Fruit fly (Drosophila melanogaster): Measurements from ENCODE around the gene CG10859.
A peak's percentile ranks its signal among the peaks of the same experiment; 100 is the strongest.

CG10859 gene

DNA sequence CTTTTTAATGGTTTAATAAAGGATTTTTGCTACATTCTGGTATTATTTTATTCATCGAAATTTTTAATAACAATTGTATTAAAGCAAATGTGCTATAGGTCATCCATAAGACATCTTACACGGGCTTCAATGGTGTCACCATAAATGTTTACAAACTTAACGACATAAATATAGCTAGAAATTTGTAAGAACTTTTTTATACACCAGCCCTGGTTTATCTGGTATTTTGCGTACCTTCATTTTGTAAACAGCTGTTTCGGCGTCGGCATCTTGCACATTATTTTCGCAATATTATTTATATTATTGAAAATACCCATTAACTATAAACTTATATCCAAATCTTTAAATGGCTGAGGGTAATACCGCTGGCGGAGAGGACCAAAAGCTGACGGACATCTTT lies 31.1 kb downstream of the CG10859 start, which contains the start of gene Tap42 (continued):
- TF ChIP-seq CG2712 (tag; optimal IDR thresholded peaks at IDR 0.05) = peak; percentile 38
- TF ChIP-seq cg (GFP tag; optimal IDR thresholded peaks at IDR 0.05) = no peak
- no peak for TF ChIP-seq bab2 (GFP tag; optimal IDR thresholded peaks at IDR 0.05)
- TF ChIP-seq CG12155 (GFP tag; optimal IDR thresholded peaks at IDR 0.05) = peak; percentile 22
- no peak for TF ChIP-seq CG8359 (GFP tag; optimal IDR thresholded peaks at IDR 0.05; ENCODE audit: borderline replicate concordance)
- TF ChIP-seq CG7928 (GFP tag; optimal IDR thresholded peaks at IDR 0.05) = peak; percentile 89
- peak; percentile 28 for TF ChIP-seq Xbp1 (GFP tag; optimal IDR thresholded peaks at IDR 0.05)
- TF ChIP-seq GATAe (GFP tag; conservative IDR thresholded peaks at IDR 0.05) = no peak
- no peak for TF ChIP-seq CG12942 (GFP tag; optimal IDR thresholded peaks at IDR 0.05)
- TF ChIP-seq CG3281 (GFP tag; optimal IDR thresholded peaks at IDR 0.05) = peak; percentile 46
- no peak for TF ChIP-seq Nf-YB (GFP tag; optimal IDR thresholded peaks at IDR 0.05)
- TF ChIP-seq CG2129 (GFP tag; IDR thresholded peaks at IDR 0.05; ENCODE audit: partially characterized antibody) = no peak
- TF ChIP-seq CG14965 (GFP tag; optimal IDR thresholded peaks at IDR 0.05; ENCODE audit: borderline replicate concordance) = no peak
- no peak for TF ChIP-seq dm (GFP tag; optimal IDR thresholded peaks at IDR 0.05)
- TF ChIP-seq Hsf (GFP tag; optimal IDR thresholded peaks at IDR 0.05) = peak; percentile 32
- peak; percentile 26 for TF ChIP-seq Mad (GFP tag; optimal IDR thresholded peaks at IDR 0.05)
- TF ChIP-seq CG15514 (GFP tag; optimal IDR thresholded peaks at IDR 0.05) = peak; percentile 54
- peak; percentile 5 for TF ChIP-seq CG7987 (GFP tag; optimal IDR thresholded peaks at IDR 0.05)
- TF ChIP-seq HmgZ (tag; optimal IDR thresholded peaks at IDR 0.05) = peak; percentile 25
- no peak for TF ChIP-seq ken (GFP tag; IDR thresholded peaks at IDR 0.05)
- TF ChIP-seq CG13296 (GFP tag; optimal IDR thresholded peaks at IDR 0.05) = peak; percentile 33
- peak; percentile 49 for TF ChIP-seq CG13424 (tag; optimal IDR thresholded peaks at IDR 0.05)
- TF ChIP-seq BEAF-32 (GFP tag; optimal IDR thresholded peaks at IDR 0.05) = peak; percentile 10
- TF ChIP-seq CG7556 (GFP tag; optimal IDR thresholded peaks at IDR 0.05) = peak; percentile 7
- TF ChIP-seq ERR (GFP tag; optimal IDR thresholded peaks at IDR 0.05) = no peak
- no peak for TF ChIP-seq mirr (GFP tag; optimal IDR thresholded peaks at IDR 0.05)
- TF ChIP-seq CG4820 (GFP tag; optimal IDR thresholded peaks at IDR 0.05) = no peak
- TF ChIP-seq CG9817 (tag; optimal IDR thresholded peaks at IDR 0.05) = no peak
- peak; percentile 53 for TF ChIP-seq CG9932 (GFP tag; IDR thresholded peaks at IDR 0.05)
- TF ChIP-seq scrt (GFP tag; optimal IDR thresholded peaks at IDR 0.05) = peak; percentile 25
- no peak for TF ChIP-seq Ets65A (GFP tag)
- no peak for TF ChIP-seq ttk (GFP tag; IDR thresholded peaks at IDR 0.05)
- TF ChIP-seq CG2120 (GFP tag; optimal IDR thresholded peaks at IDR 0.05) = peak; percentile 62
- no peak for TF ChIP-seq Atf3 (GFP tag; optimal IDR thresholded peaks at IDR 0.05)
- no peak for TF ChIP-seq CG15011 (GFP tag; optimal IDR thresholded peaks at IDR 0.05)
- TF ChIP-seq ind (GFP tag; optimal IDR thresholded peaks at IDR 0.05) = no peak
- TF ChIP-seq CG7839 (tag; optimal IDR thresholded peaks at IDR 0.05) = peak; percentile 12
- no peak for TF ChIP-seq ac (GFP tag; optimal IDR thresholded peaks at IDR 0.05)
- no peak for TF ChIP-seq Lpt (GFP tag; optimal IDR thresholded peaks at IDR 0.05)
- TF ChIP-seq gem (tag; optimal IDR thresholded peaks at IDR 0.05) = peak; percentile 51
- TF ChIP-seq CG17328 (GFP tag; IDR thresholded peaks at IDR 0.05) = no peak
- 0 out of 2 replicates have a peak, but pooled peaks have one; percentile 12 for TF ChIP-seq Xrp1 (GFP tag; IDR thresholded peaks at IDR 0.05)
- TF ChIP-seq Rfx (GFP tag; IDR thresholded peaks at IDR 0.05) = peak; percentile 61
- no peak for TF ChIP-seq Fer2 (tag; optimal IDR thresholded peaks at IDR 0.05)
- peak; percentile 50 for TF ChIP-seq CoRest (tag; optimal IDR thresholded peaks at IDR 0.05)
- TF ChIP-seq CG10565 (GFP tag; optimal IDR thresholded peaks at IDR 0.05) = no peak
- peak in 1 of 2 experiments; percentile 17 for TF ChIP-seq Hr51 (GFP tag; optimal IDR thresholded peaks at IDR 0.05)
- TF ChIP-seq CG6854 (GFP tag; optimal IDR thresholded peaks at IDR 0.05) = no peak
- peak; percentile 48 for TF ChIP-seq sug (tag; optimal IDR thresholded peaks at IDR 0.05)
- TF ChIP-seq CG10366 (GFP tag; IDR thresholded peaks at IDR 0.05) = peak; percentile 23; the same call in 1 of the 2 replicates
- peak; percentile 20 for TF ChIP-seq az2 (GFP tag; optimal IDR thresholded peaks at IDR 0.05)

All from whole organism, embryonic.